Worm (Caenorhabditis elegans) whole organism, young adult: ENCODE measurements around the gene C02F5.12.

Experiments used
- B0035.1 ChIP-seq: sonication (generic microtip); optimal IDR thresholded peaks from 2 replicates; lab custom pipeline; 2016; ENCODE audit warnings: missing genetic modification characterization, mild to moderate bottlenecking, missing compliant biosample characterization, missing genotype, missing genetic modification reagents
- C17E4.6 ChIP-seq: fragments of 200-800 bp; sonication (Bioruptor generic); IDR thresholded peaks from 2 replicates; pipeline ENCODE4 v1.3.6; 2022; ENCODE audit warnings: missing genetic modification reagents, missing genetic modification characterization, missing compliant biosample characterization
- F22D6.2 ChIP-seq: sonication (generic microtip); optimal IDR thresholded peaks from 2 replicates; lab custom pipeline; 2016; ENCODE audit warnings: mild to moderate bottlenecking, missing genetic modification characterization, missing compliant biosample characterization
- F39B2.1 ChIP-seq: fragments of 200-800 bp; sonication (Bioruptor generic); IDR thresholded peaks from 2 replicates; pipeline ENCODE4 v1.3.6; 2022; ENCODE audit warnings: missing genetic modification reagents, missing genetic modification characterization, missing compliant biosample characterization
- F49E8.2 ChIP-seq: sonication (generic microtip); optimal IDR thresholded peaks from 3 replicates; lab custom pipeline; 2017; ENCODE audit warnings: missing genetic modification characterization, mild to moderate bottlenecking, missing compliant biosample characterization, antibody characterized with exemption, moderate library complexity; ENCODE audit not compliant: insufficient read depth
- F57C9.4 ChIP-seq: sonication (generic microtip); optimal IDR thresholded peaks from 2 replicates; lab custom pipeline; 2017; ENCODE audit warnings: mild to moderate bottlenecking, missing genetic modification characterization, missing compliant biosample characterization
- K11D2.4 ChIP-seq: fragments of 200-800 bp; sonication (Bioruptor generic); IDR thresholded peaks from 2 replicates; pipeline ENCODE4 v1.3.6; 2022; ENCODE audit warnings: missing genetic modification reagents, missing genetic modification characterization, missing compliant biosample characterization
- K12H6.12 ChIP-seq: fragments of 200-800 bp; sonication (Bioruptor generic); optimal IDR thresholded peaks from 2 replicates; lab custom pipeline; 2018; ENCODE audit warnings: mild to moderate bottlenecking, missing genetic modification characterization, missing compliant biosample characterization
- Y56A3A.18 ChIP-seq: fragments of 200-800 bp; sonication (Bioruptor generic); IDR thresholded peaks from 2 replicates; pipeline ENCODE4 v1.3.6; 2022; ENCODE audit warnings: missing genetic modification reagents, missing genetic modification characterization, missing compliant biosample characterization
- ZK185.1 ChIP-seq: sonication (generic microtip); optimal IDR thresholded peaks from 2 replicates; lab custom pipeline; 2016; ENCODE audit warnings: mild to moderate bottlenecking, missing genetic modification characterization, missing compliant biosample characterization; ENCODE audit not compliant: poor library complexity, severe bottlenecking
- aptf-3 ChIP-seq: fragments of 200-800 bp; sonication (Bioruptor generic); IDR thresholded peaks from 2 replicates; pipeline ENCODE4 v1.3.6; 2022; ENCODE audit warnings: missing genetic modification characterization, missing compliant biosample characterization
- athp-1 ChIP-seq: sonication (generic microtip); optimal IDR thresholded peaks from 2 replicates; lab custom pipeline; 2017; ENCODE audit warnings: mild to moderate bottlenecking, missing genetic modification characterization, missing compliant biosample characterization
- attf-3 ChIP-seq: fragments of 200-800 bp; sonication (Bioruptor generic); conservative IDR thresholded peaks from 2 replicates; pipeline ENCODE4 v1.3.6; 2022; ENCODE audit warnings: missing genetic modification reagents, missing genetic modification characterization, missing compliant biosample characterization
- attf-5 ChIP-seq: fragments of 200-800 bp; sonication (Bioruptor generic); optimal IDR thresholded peaks from 2 replicates; lab custom pipeline; 2018; ENCODE audit warnings: mild to moderate bottlenecking, missing genetic modification characterization, missing compliant biosample characterization
- bed-1 ChIP-seq: fragments of 200-800 bp; sonication (Bioruptor generic); IDR thresholded peaks from 2 replicates; pipeline ENCODE4 v1.3.6; 2022; ENCODE audit warnings: missing genetic modification reagents, missing genetic modification characterization, missing compliant biosample characterization
- cebp-1 ChIP-seq, 2 experiments: fragments of 200-800 bp in 1 of 2; sonication (Bioruptor generic) in 1 of 2; sonication (generic microtip) in 1 of 2; IDR thresholded peaks in 1 of 2; optimal IDR thresholded peaks in 1 of 2; 2 replicates each; pipeline versions ENCODE4 v1.3.6 to Lab custom; 2017 to 2022; ENCODE audit warnings: missing compliant biosample characterization in 2 of 2, missing genetic modification characterization in 2 of 2, mild to moderate bottlenecking in 1 of 2, missing genetic modification reagents in 1 of 2, moderate library complexity in 1 of 2
- ceh-100 ChIP-seq: fragments of 200-800 bp; sonication (Bioruptor generic); IDR thresholded peaks from 2 replicates; pipeline ENCODE4 v1.3.6; 2022; ENCODE audit warnings: missing genetic modification reagents, missing genetic modification characterization, missing compliant biosample characterization
- ceh-27 ChIP-seq: fragments of 200-800 bp; sonication (Bioruptor generic); optimal IDR thresholded peaks from 2 replicates; lab custom pipeline; 2018; ENCODE audit warnings: mild to moderate bottlenecking, missing genetic modification characterization, moderate library complexity, missing compliant biosample characterization
- egl-18 ChIP-seq: fragments of 200-800 bp; sonication (Bioruptor generic); IDR thresholded peaks from 2 replicates; pipeline ENCODE4 v1.3.6; 2022; ENCODE audit warnings: missing genetic modification reagents, missing genetic modification characterization, missing compliant biosample characterization
- egl-44 ChIP-seq: fragments of 200-800 bp; sonication (Bioruptor generic); IDR thresholded peaks from 2 replicates; pipeline ENCODE4 v1.3.6; 2022; ENCODE audit warnings: missing genetic modification reagents, missing genetic modification characterization, missing compliant biosample characterization
- egrh-3 ChIP-seq: fragments of 200-800 bp; sonication (Bioruptor generic); IDR thresholded peaks from 2 replicates; pipeline ENCODE4 v1.3.6; 2022; ENCODE audit warnings: missing genetic modification reagents, missing genetic modification characterization, missing compliant biosample characterization
- ets-4 ChIP-seq: fragments of 200-800 bp; sonication (Bioruptor generic); optimal IDR thresholded peaks from 2 replicates; lab custom pipeline; 2018; ENCODE audit warnings: mild to moderate bottlenecking, missing genetic modification characterization, missing compliant biosample characterization
- hmg-1.2 ChIP-seq: fragments of 200-800 bp; sonication (Bioruptor generic); IDR thresholded peaks from 2 replicates; pipeline ENCODE4 v1.3.6; 2022; ENCODE audit warnings: missing genetic modification reagents, missing genetic modification characterization, missing compliant biosample characterization
- hmg-20 ChIP-seq: fragments of 200-800 bp; sonication (Bioruptor generic); IDR thresholded peaks from 2 replicates; pipeline ENCODE4 v1.3.6; 2022; ENCODE audit warnings: missing genetic modification reagents, missing genetic modification characterization, missing compliant biosample characterization
- lag-1 ChIP-seq: fragments of 200-800 bp; sonication (Bioruptor generic); IDR thresholded peaks from 2 replicates; pipeline ENCODE4 v1.3.6; 2022; ENCODE audit warnings: missing genetic modification reagents, missing genetic modification characterization, missing compliant biosample characterization
- let-607 ChIP-seq, 2 experiments: fragments of 200-800 bp in 1 of 2; sonication (Bioruptor generic) in 1 of 2; sonication (generic microtip) in 1 of 2; optimal IDR thresholded peaks; 2 replicates each; lab custom pipeline; 2016 to 2018; ENCODE audit warnings: mild to moderate bottlenecking in 2 of 2, missing compliant biosample characterization in 2 of 2, missing genetic modification characterization in 2 of 2, moderate library complexity in 2 of 2, missing genotype in 1 of 2
- lir-1 ChIP-seq: fragments of 200-800 bp; sonication (Bioruptor generic); conservative IDR thresholded peaks from 2 replicates; pipeline ENCODE4 v1.3.6; 2022; ENCODE audit warnings: missing genetic modification reagents, missing genetic modification characterization, missing compliant biosample characterization
- madf-10 ChIP-seq: sonication (generic microtip); optimal IDR thresholded peaks from 2 replicates; lab custom pipeline; 2016; ENCODE audit warnings: mild to moderate bottlenecking, missing genetic modification characterization, missing compliant biosample characterization
- madf-3 ChIP-seq: fragments of 200-800 bp; sonication (Bioruptor generic); IDR thresholded peaks from 2 replicates; pipeline ENCODE4 v1.3.6; 2022; ENCODE audit warnings: missing genetic modification reagents, missing genetic modification characterization, missing compliant biosample characterization
- madf-8 ChIP-seq: fragments of 200-800 bp; sonication (Bioruptor generic); conservative IDR thresholded peaks from 2 replicates; pipeline ENCODE4 v1.3.6; 2022; ENCODE audit warnings: missing genetic modification reagents, missing genetic modification characterization, missing compliant biosample characterization
- mel-28 ChIP-seq: sonication (generic microtip); optimal IDR thresholded peaks from 2 replicates; lab custom pipeline; 2016; ENCODE audit warnings: borderline replicate concordance, mild to moderate bottlenecking, missing genetic modification characterization, missing compliant biosample characterization
- mes-4 ChIP-seq: sonication (generic microtip); optimal IDR thresholded peaks from 2 replicates; lab custom pipeline; 2016; ENCODE audit warnings: missing genotype, missing genetic modification characterization, missing compliant biosample characterization
- nhr-80 ChIP-seq: sonication (generic microtip); optimal IDR thresholded peaks from 2 replicates; lab custom pipeline; 2016; ENCODE audit warnings: missing genetic modification characterization, missing compliant biosample characterization
- nhr-90 ChIP-seq: sonication (generic microtip); optimal IDR thresholded peaks from 2 replicates; lab custom pipeline; 2016; ENCODE audit warnings: missing genotype, mild to moderate bottlenecking, missing genetic modification characterization, missing compliant biosample characterization
- pha-4 ChIP-seq: fragments of 150-350 bp; sonication (generic microtip); optimal IDR thresholded peaks from 2 replicates; lab custom pipeline; 2014; ENCODE audit warnings: missing biosample characterization, missing genetic modification reagents, missing genetic modification characterization
- sdz-38 ChIP-seq: sonication (generic microtip); optimal IDR thresholded peaks from 2 replicates; lab custom pipeline; 2016; ENCODE audit warnings: missing genotype, missing genetic modification characterization, missing compliant biosample characterization
- sptf-2 ChIP-seq: fragments of 200-800 bp; sonication (Bioruptor generic); optimal IDR thresholded peaks from 2 replicates; lab custom pipeline; 2018; ENCODE audit warnings: mild to moderate bottlenecking, missing genetic modification characterization, missing compliant biosample characterization
- tbx-9 ChIP-seq: sonication (generic microtip); optimal IDR thresholded peaks from 2 replicates; lab custom pipeline; 2016; ENCODE audit warnings: borderline replicate concordance, missing genetic modification characterization, inconsistent platforms, missing compliant biosample characterization
- unc-130 ChIP-seq: sonication (generic microtip); optimal IDR thresholded peaks from 2 replicates; lab custom pipeline; 2016; ENCODE audit warnings: missing genetic modification reagents, missing genetic modification characterization, missing compliant biosample characterization
- unc-62 ChIP-seq: fragments of 150-350 bp; optimal IDR thresholded peaks from 2 replicates; lab custom pipeline; 2014; ENCODE audit warnings: missing biosample characterization, missing genetic modification reagents, missing genetic modification characterization
- zfh-2 ChIP-seq: fragments of 200-800 bp; sonication (Bioruptor generic); conservative IDR thresholded peaks from 2 replicates; pipeline ENCODE4 v1.3.6; 2022; ENCODE audit warnings: missing genetic modification reagents, missing genetic modification characterization, missing compliant biosample characterization
- ztf-22 ChIP-seq: fragments of 200-800 bp; sonication (Bioruptor generic); optimal IDR thresholded peaks from 2 replicates; lab custom pipeline; 2018; ENCODE audit warnings: mild to moderate bottlenecking, missing genetic modification characterization, moderate library complexity, missing compliant biosample characterization
- ztf-25 ChIP-seq: fragments of 200-800 bp; sonication (Bioruptor generic); IDR thresholded peaks from 2 replicates; pipeline ENCODE4 v1.3.6; 2022; ENCODE audit warnings: missing genetic modification reagents, missing genetic modification characterization, missing compliant biosample characterization
- ztf-28 ChIP-seq: fragments of 200-800 bp; sonication (Bioruptor generic); IDR thresholded peaks from 2 replicates; pipeline ENCODE4 v1.3.6; 2022; ENCODE audit warnings: missing genetic modification reagents, missing genetic modification characterization, missing compliant biosample characterization

C02F5.12 gene

ce11 chrIII:8237827-8238226 is 5.0 kb downstream of the C02F5.12 start, which contains the start of gene tsp-2:
Gene tsp-2 (minus strand): TSS chrIII:8237935.
- peak; percentile 79 for TF ChIP-seq nhr-80
- TF ChIP-seq cebp-1 (GFP tag; IDR thresholded peaks at IDR 0.05; lab: Robert Waterston, UW): peak; percentile 15; the same call in 1 of the 2 replicates
- peak; percentile 68 for TF ChIP-seq cebp-1 (tag; optimal IDR thresholded peaks at IDR 0.05; lab: Kevin White, UChicago)
- TF ChIP-seq attf-3: no peak
- no peak for TF ChIP-seq hmg-20
- TF ChIP-seq unc-62 (GFP tag; lab: Kevin White, UChicago): peak; percentile 80
- TF ChIP-seq F39B2.1: no peak
- no peak for TF ChIP-seq egl-44 (GFP tag; lab: Robert Waterston, UW)
- TF ChIP-seq ets-4 (GFP tag; lab: Kevin White, UChicago): no peak
- TF ChIP-seq C17E4.6 (GFP tag; lab: Robert Waterston, UW): no peak
- TF ChIP-seq mel-28 (tag; lab: Kevin White, UChicago): no peak
- peak; percentile 47 for TF ChIP-seq pha-4
- no peak for TF ChIP-seq zfh-2 (GFP tag; lab: Robert Waterston, UW)
- TF ChIP-seq unc-130 (GFP tag; lab: Kevin White, UChicago): no peak
- TF ChIP-seq tbx-9: no peak

ce11 chrIII:8235880-8236279 is 6.9 kb downstream of the C02F5.12 start, which contains the start of gene C02F5.5:
Gene C02F5.5 (plus strand): TSS chrIII:8236180.
- TF ChIP-seq ZK185.1 (tag; lab: Kevin White, UChicago): no peak
- TF ChIP-seq sdz-38 (tag; lab: Kevin White, UChicago): no peak
- no peak for TF ChIP-seq ztf-22 (GFP tag; lab: Kevin White, UChicago)
- no peak for TF ChIP-seq egl-44 (GFP tag; lab: Robert Waterston, UW)
- TF ChIP-seq ceh-27: no peak
- no peak for TF ChIP-seq K11D2.4 (GFP tag; lab: Robert Waterston, UW)
- no peak for TF ChIP-seq C17E4.6 (GFP tag; lab: Robert Waterston, UW)
- no peak for TF ChIP-seq B0035.1 (tag; lab: Kevin White, UChicago)
- TF ChIP-seq egl-18: no peak
- no peak for TF ChIP-seq ceh-100 (GFP tag; lab: Robert Waterston, UW)
- TF ChIP-seq ets-4 (GFP tag; lab: Kevin White, UChicago): no peak
- no peak for TF ChIP-seq sptf-2 (GFP tag; lab: Kevin White, UChicago)
- TF ChIP-seq madf-10: no peak
- TF ChIP-seq hmg-1.2 (GFP tag; lab: Robert Waterston, UW): no peak
- no peak for TF ChIP-seq attf-5
- no peak for TF ChIP-seq F49E8.2 (tag; lab: Kevin White, UChicago)
- TF ChIP-seq ztf-28 (GFP tag; lab: Robert Waterston, UW): no peak
- TF ChIP-seq F57C9.4 (tag; lab: Kevin White, UChicago): no peak
- TF ChIP-seq, all 124 proteins: peak for 0

- TF ChIP-seq mes-4 (tag; lab: Kevin White, UChicago): no peak
- no peak for TF ChIP-seq athp-1 (tag; lab: Kevin White, UChicago)
- TF ChIP-seq ztf-25 (GFP tag; lab: Robert Waterston, UW): no peak
- TF ChIP-seq B0035.1 (tag; lab: Kevin White, UChicago): no peak
- no peak for TF ChIP-seq nhr-90
- no peak for TF ChIP-seq aptf-3 (GFP tag; lab: Robert Waterston, UW)
- no peak for TF ChIP-seq lag-1 (GFP tag; lab: Robert Waterston, UW)
- TF ChIP-seq lir-1 (GFP tag; lab: Robert Waterston, UW): no peak
- TF ChIP-seq bed-1 (GFP tag; lab: Robert Waterston, UW): no peak
- no peak for TF ChIP-seq F39B2.1
- no peak for TF ChIP-seq hmg-20
- TF ChIP-seq F22D6.2: no peak
- TF ChIP-seq K12H6.12 (tag; lab: Kevin White, UChicago): no peak
- TF ChIP-seq egrh-3 (GFP tag; lab: Robert Waterston, UW): no peak
- no peak for TF ChIP-seq madf-3 (GFP tag; lab: Robert Waterston, UW)
- TF ChIP-seq Y56A3A.18 (GFP tag; lab: Robert Waterston, UW): no peak
- no peak for TF ChIP-seq let-607 (tag; optimal IDR thresholded peaks at IDR 0.05; lab: Kevin White, UChicago)
- no peak for TF ChIP-seq madf-8 (GFP tag; lab: Robert Waterston, UW)
These were observed 7.5 kb downstream of the C02F5.12 start, which contains the start of gene C02F5.14 for ce11 chrIII:8235358-8235757. Gene C02F5.14 (minus strand): TSS chrIII:8235514.
